Fruit fly (Drosophila melanogaster) whole organism, embryonic: Measurements from ENCODE around the gene CG5500.

Source experiments
- Adf1 ChIP-seq: fragments of 200-800 bp; sonication (Bioruptor generic); IDR thresholded peaks from 2 replicates; pipeline ENCODE4 v1.3.6; 2022; ENCODE audit warnings: missing biosample characterization, missing genetic modification characterization
- BEAF-32 ChIP-seq: fragments of 200-800 bp; sonication (Bioruptor generic); optimal IDR thresholded peaks from 3 replicates; lab custom pipeline; 2017; ENCODE audit warnings: missing biosample characterization, missing genetic modification characterization, mild to moderate bottlenecking, moderate library complexity, missing genetic modification reagents
- BtbVII ChIP-seq: fragments of 200-800 bp; sonication (Bioruptor generic); optimal IDR thresholded peaks from 3 replicates; lab custom pipeline; 2017; ENCODE audit warnings: missing biosample characterization, mild to moderate bottlenecking, missing genetic modification characterization
- CG10267 ChIP-seq: fragments of 200-800 bp; sonication (Bioruptor generic); optimal IDR thresholded peaks from 2 replicates; lab custom pipeline; 2018; ENCODE audit warnings: missing biosample characterization, mild to moderate bottlenecking, missing genetic modification characterization, moderate library complexity
- CG11456 ChIP-seq: fragments of 200-800 bp; sonication (Bioruptor generic); IDR thresholded peaks from 3 replicates; pipeline ENCODE4 v1.3.6; 2022; ENCODE audit warnings: missing biosample characterization, missing genetic modification characterization
- CG13424 ChIP-seq: fragments of 200-800 bp; sonication (Bioruptor generic); optimal IDR thresholded peaks from 2 replicates; lab custom pipeline; 2019; ENCODE audit warnings: missing biosample characterization, mild to moderate bottlenecking, missing genetic modification characterization, moderate library complexity
- CG15073 ChIP-seq: fragments of 200-800 bp; sonication (Bioruptor generic); optimal IDR thresholded peaks from 2 replicates; lab custom pipeline; 2016; ENCODE audit warnings: missing biosample characterization, missing genetic modification characterization
- CG15269 ChIP-seq: fragments of 200-800 bp; sonication (Bioruptor generic); optimal IDR thresholded peaks from 2 replicates; lab custom pipeline; 2018; ENCODE audit warnings: missing biosample characterization, mild to moderate bottlenecking, missing genetic modification characterization, moderate library complexity
- CG1647 ChIP-seq: fragments of 200-800 bp; sonication (Bioruptor generic); optimal IDR thresholded peaks from 3 replicates; lab custom pipeline; 2016; ENCODE audit warnings: missing biosample characterization, missing genetic modification characterization
- CG17186 ChIP-seq: fragments of 200-800 bp; sonication (Bioruptor generic); optimal IDR thresholded peaks from 3 replicates; lab custom pipeline; 2017; ENCODE audit warnings: missing biosample characterization, missing genetic modification reagents, missing genetic modification characterization
- CG17328 ChIP-seq: fragments of 200-800 bp; sonication (Bioruptor generic); IDR thresholded peaks from 2 replicates; pipeline ENCODE4 v1.3.6; 2022; ENCODE audit warnings: missing biosample characterization, missing genetic modification characterization
- CG31441 ChIP-seq: fragments of 200-800 bp; sonication (Bioruptor generic); IDR thresholded peaks from 2 replicates; pipeline ENCODE4 v1.3.6; 2022; ENCODE audit warnings: missing biosample characterization, missing genetic modification characterization
- CG3847 ChIP-seq: fragments of 200-800 bp; sonication (Bioruptor generic); IDR thresholded peaks from 2 replicates; pipeline ENCODE4 v1.3.6; 2022; ENCODE audit warnings: missing biosample characterization, missing genetic modification characterization
- CG4282 ChIP-seq: fragments of 200-800 bp; sonication (Bioruptor generic); optimal IDR thresholded peaks from 2 replicates; lab custom pipeline; 2016; ENCODE audit warnings: missing biosample characterization, missing genetic modification characterization
- CG6272 ChIP-seq: fragments of 200-800 bp; sonication (Bioruptor generic); IDR thresholded peaks from 2 replicates; pipeline ENCODE4 v1.3.6; 2022; ENCODE audit warnings: missing biosample characterization, missing genetic modification characterization
- CG9437 ChIP-seq: fragments of 200-800 bp; sonication (Bioruptor generic); optimal IDR thresholded peaks from 2 replicates; lab custom pipeline; 2018; ENCODE audit warnings: missing biosample characterization, mild to moderate bottlenecking, missing genetic modification characterization
- Dip3 ChIP-seq: fragments of 200-800 bp; sonication (Bioruptor generic); optimal IDR thresholded peaks from 3 replicates; lab custom pipeline; 2016; ENCODE audit warnings: missing biosample characterization, missing genetic modification characterization
- Drgx ChIP-seq: fragments of 200-800 bp; sonication (Bioruptor generic); IDR thresholded peaks from 2 replicates; pipeline ENCODE4 v1.3.6; 2022; ENCODE audit warnings: missing biosample characterization, missing genetic modification characterization
- HLHmδ ChIP-seq: fragments of 200-800 bp; sonication (Bioruptor generic); optimal IDR thresholded peaks from 2 replicates; lab custom pipeline; 2018; ENCODE audit warnings: missing biosample characterization, mild to moderate bottlenecking, missing genetic modification characterization, moderate library complexity
- Mad ChIP-seq: fragments of 200-800 bp; sonication (Bioruptor generic); optimal IDR thresholded peaks from 2 replicates; lab custom pipeline; 2016; ENCODE audit warnings: missing biosample characterization, missing genetic modification characterization
- Med ChIP-seq: fragments of 200-800 bp; sonication (Bioruptor generic); peaks from one replicate; lab custom pipeline; 2016; ENCODE audit warnings: missing biosample characterization, missing genetic modification characterization, mild to moderate bottlenecking, inconsistent platforms, moderate library complexity
- Ptx1 ChIP-seq: fragments of 200-800 bp; sonication (Bioruptor generic); IDR thresholded peaks from 2 replicates; pipeline ENCODE4 v1.3.6; 2022; ENCODE audit warnings: missing biosample characterization, missing genetic modification characterization
- Sox102F ChIP-seq: fragments of 200-800 bp; sonication (Bioruptor generic); optimal IDR thresholded peaks from 2 replicates; lab custom pipeline; 2018; ENCODE audit warnings: missing biosample characterization, mild to moderate bottlenecking, missing genetic modification characterization, moderate library complexity
- Usf ChIP-seq: fragments of 200-800 bp; sonication (Bioruptor generic); optimal IDR thresholded peaks from 2 replicates; lab custom pipeline; 2017; ENCODE audit warnings: missing genotype, missing biosample characterization, missing genetic modification characterization
- YL-1 ChIP-seq: fragments of 200-800 bp; sonication (Bioruptor generic); optimal IDR thresholded peaks from 3 replicates; lab custom pipeline; 2017; ENCODE audit warnings: missing biosample characterization, mild to moderate bottlenecking, missing genetic modification characterization
- ab ChIP-seq: fragments of 200-800 bp; sonication (Bioruptor generic); optimal IDR thresholded peaks from 2 replicates; lab custom pipeline; 2016; ENCODE audit warnings: missing biosample characterization, missing genetic modification characterization
- chinmo ChIP-seq: fragments of 200-800 bp; sonication (Bioruptor generic); IDR thresholded peaks from 4 replicates; pipeline ENCODE4 v1.3.6; 2022; ENCODE audit warnings: missing biosample characterization, missing genetic modification characterization; ENCODE audit not compliant: partially characterized antibody
- ci ChIP-seq: fragments of 200-800 bp; sonication (Bioruptor generic); IDR thresholded peaks from 3 replicates; pipeline ENCODE4 v1.3.6; 2022; ENCODE audit warnings: missing biosample characterization, missing genetic modification characterization
- dati ChIP-seq: fragments of 200-800 bp; sonication (Bioruptor generic); IDR thresholded peaks from 2 replicates; pipeline ENCODE4 v1.3.6; 2022; ENCODE audit warnings: missing biosample characterization, missing genetic modification characterization
- dmrt99B ChIP-seq: fragments of 200-800 bp; sonication (Bioruptor generic); optimal IDR thresholded peaks from 2 replicates; lab custom pipeline; 2018; ENCODE audit warnings: missing biosample characterization, mild to moderate bottlenecking, missing genetic modification characterization, moderate library complexity
- esg ChIP-seq: fragments of 200-800 bp; sonication (Bioruptor generic); conservative IDR thresholded peaks from 2 replicates; pipeline ENCODE4 v1.3.6; 2022; ENCODE audit warnings: missing biosample characterization, missing genetic modification characterization
- fd102C ChIP-seq: fragments of 200-800 bp; sonication (Bioruptor generic); optimal IDR thresholded peaks from 2 replicates; lab custom pipeline; 2018; ENCODE audit warnings: missing biosample characterization, mild to moderate bottlenecking, missing genetic modification characterization, moderate library complexity
- gem ChIP-seq: fragments of 200-800 bp; sonication (Bioruptor generic); optimal IDR thresholded peaks from 2 replicates; lab custom pipeline; 2019; ENCODE audit warnings: missing biosample characterization, mild to moderate bottlenecking, missing genetic modification characterization, moderate library complexity
- grau ChIP-seq: fragments of 200-800 bp; optimal IDR thresholded peaks from 3 replicates; lab custom pipeline; 2019; ENCODE audit warnings: missing biosample characterization, mild to moderate bottlenecking, missing genetic modification characterization, moderate library complexity
- kay ChIP-seq: fragments of 200-800 bp; sonication (Bioruptor generic); optimal IDR thresholded peaks from 2 replicates; lab custom pipeline; 2016; ENCODE audit warnings: missing biosample characterization, missing genetic modification characterization
- lab ChIP-seq: fragments of 200-800 bp; sonication (Bioruptor generic); optimal IDR thresholded peaks from 3 replicates; lab custom pipeline; 2017; ENCODE audit warnings: missing biosample characterization, missing genetic modification characterization, mild to moderate bottlenecking, moderate library complexity, missing genetic modification reagents
- nom ChIP-seq: fragments of 200-800 bp; sonication (Bioruptor generic); optimal IDR thresholded peaks from 2 replicates; lab custom pipeline; 2017; ENCODE audit warnings: missing biosample characterization, missing genetic modification characterization, mild to moderate bottlenecking, moderate library complexity, missing genetic modification reagents
- oc ChIP-seq: fragments of 200-800 bp; sonication (Bioruptor generic); optimal IDR thresholded peaks from 2 replicates; lab custom pipeline; 2018; ENCODE audit warnings: missing biosample characterization, mild to moderate bottlenecking, missing genetic modification characterization, moderate library complexity
- phol ChIP-seq: fragments of 200-800 bp; sonication (Bioruptor generic); optimal IDR thresholded peaks from 3 replicates; lab custom pipeline; 2018; ENCODE audit warnings: missing biosample characterization, mild to moderate bottlenecking, missing genetic modification characterization, moderate library complexity
- salm ChIP-seq: fragments of 200-800 bp; sonication (Bioruptor generic); optimal IDR thresholded peaks from 2 replicates; lab custom pipeline; 2018; ENCODE audit warnings: missing biosample characterization, mild to moderate bottlenecking, missing genetic modification characterization
- sd ChIP-seq: fragments of 200-800 bp; sonication (Bioruptor generic); optimal IDR thresholded peaks from 3 replicates; lab custom pipeline; 2018; ENCODE audit warnings: missing biosample characterization, mild to moderate bottlenecking, missing genetic modification characterization, moderate library complexity
- sens ChIP-seq: fragments of 200-800 bp; sonication (Bioruptor generic); peaks from one replicate; lab custom pipeline; 2016; ENCODE audit warnings: missing biosample characterization, missing genetic modification characterization
- sqz ChIP-seq: fragments of 200-800 bp; sonication (Bioruptor generic); optimal IDR thresholded peaks from 3 replicates; lab custom pipeline; 2018; ENCODE audit warnings: missing biosample characterization, mild to moderate bottlenecking, missing genetic modification characterization
- vvl ChIP-seq: fragments of 200-800 bp; sonication (Bioruptor generic); IDR thresholded peaks from 2 replicates; pipeline ENCODE4 v1.3.6; 2022; ENCODE audit warnings: missing biosample characterization, missing genetic modification characterization

CG5500 gene

dm6 chr3R:26890088-26890487 lies 13.7 kb downstream of the CG5500 start (continued):
- TF ChIP-seq Adf1 (no peak), dati (no peak), CG31441 (GFP tag; lab: Robert Waterston, UW) (0 out of 2 replicates have a peak, but pooled peaks have one; percentile 22), Drgx (GFP tag; lab: Robert Waterston, UW) (peak; percentile 68; the same call in 1 of the 2 replicates), CG15073 (GFP tag; lab: Kevin White, UChicago) (no peak), fd102C (GFP tag; lab: Kevin White, UChicago) (no peak), vvl (GFP tag; lab: Robert Waterston, UW) (0 out of 2 replicates have a peak, but pooled peaks have one; percentile 18), CG3847 (GFP tag; lab: Robert Waterston, UW) (no peak), salm (tag; lab: Kevin White, UChicago) (no peak), CG9437 (GFP tag; lab: Kevin White, UChicago) (no peak), lab (GFP tag; lab: Kevin White, UChicago) (peak; percentile 15), Sox102F (GFP tag; lab: Kevin White, UChicago) (peak; percentile 28), Ptx1 (GFP tag; lab: Robert Waterston, UW) (peak; percentile 37; the same call in 1 of the 2 replicates), CG11456 (GFP tag; lab: Robert Waterston, UW) (no peak), CG10267 (tag; lab: Kevin White, UChicago) (no peak), BEAF-32 (GFP tag; lab: Kevin White, UChicago) (no peak), Dip3 (no peak), Mad (no peak), BtbVII (no peak), CG6272 (GFP tag; lab: Robert Waterston, UW) (no peak), CG13424 (tag; lab: Kevin White, UChicago) (no peak), nom (GFP tag; lab: Kevin White, UChicago) (no peak), phol (tag; lab: Kevin White, UChicago) (no peak), Med (GFP tag; lab: Kevin White, UChicago) (peak; percentile 28), dmrt99B (peak; percentile 20), sqz (GFP tag; lab: Kevin White, UChicago) (no peak), kay (GFP tag; lab: Kevin White, UChicago) (no peak), grau (tag; lab: Kevin White, UChicago) (peak; percentile 7), CG15269 (peak; percentile 12), gem (tag; lab: Kevin White, UChicago) (peak; percentile 5), esg (GFP tag; lab: Robert Waterston, UW) (no peak), ab (no peak)

dm6 chr3R:26890499-26890898 lies 14.1 kb downstream of the CG5500 start:
- TF ChIP-seq gem (tag; lab: Kevin White, UChicago): no peak
- TF ChIP-seq sens (GFP tag; lab: Kevin White, UChicago): peak; percentile 29
- no peak for TF ChIP-seq CG17186
- TF ChIP-seq CG4282 (GFP tag; lab: Kevin White, UChicago): no peak
- no peak for TF ChIP-seq HLHmδ (GFP tag; lab: Kevin White, UChicago)
- TF ChIP-seq chinmo (GFP tag; lab: Robert Waterston, UW): 0 out of 4 replicates have a peak, but pooled peaks have one; percentile 17
- no peak for TF ChIP-seq CG1647
- TF ChIP-seq ci: 0 out of 3 replicates have a peak, but pooled peaks have one; percentile 41
- no peak for TF ChIP-seq YL-1 (GFP tag; lab: Kevin White, UChicago)
- TF ChIP-seq CG17328 (GFP tag; lab: Robert Waterston, UW): no peak
- no peak for TF ChIP-seq Usf (GFP tag; lab: Kevin White, UChicago)
- no peak for TF ChIP-seq Dip3
- peak; percentile 90 for TF ChIP-seq oc (tag; lab: Kevin White, UChicago)
- TF ChIP-seq sd (tag; lab: Kevin White, UChicago): peak; percentile 75
